Fruit fly (Drosophila melanogaster) whole organism, embryonic: ENCODE results near the gene Cyp9f2.
A peak's percentile ranks its signal among the peaks of the same experiment; 100 is the strongest.

ENCODE experiments used
- CG10543 ChIP-seq: fragments of 200-800 bp; sonication (Bioruptor generic); optimal IDR thresholded peaks from 3 replicates; lab custom pipeline; 2017; ENCODE audit warnings: missing biosample characterization, mild to moderate bottlenecking, missing genetic modification characterization, moderate library complexity
- CG11085 ChIP-seq: fragments of 200-800 bp; sonication (Bioruptor generic); IDR thresholded peaks from 2 replicates; pipeline ENCODE4 v1.3.6; 2022; ENCODE audit warnings: missing biosample characterization, missing genetic modification characterization
- CG11504 ChIP-seq: fragments of 200-800 bp; sonication (Bioruptor generic); optimal IDR thresholded peaks from 3 replicates; lab custom pipeline; 2019; ENCODE audit warnings: missing biosample characterization, mild to moderate bottlenecking, missing genetic modification characterization, moderate library complexity
- CG15073 ChIP-seq: fragments of 200-800 bp; sonication (Bioruptor generic); optimal IDR thresholded peaks from 2 replicates; lab custom pipeline; 2016; ENCODE audit warnings: missing biosample characterization, missing genetic modification characterization
- CG15696 ChIP-seq: fragments of 200-800 bp; sonication (Bioruptor generic); optimal IDR thresholded peaks from 2 replicates; lab custom pipeline; 2019; ENCODE audit warnings: missing biosample characterization, mild to moderate bottlenecking, missing genetic modification characterization, moderate library complexity
- CG17568 ChIP-seq: fragments of 200-800 bp; sonication (Bioruptor generic); optimal IDR thresholded peaks from 2 replicates; lab custom pipeline; 2018; ENCODE audit warnings: missing biosample characterization, mild to moderate bottlenecking, missing genetic modification characterization, moderate library complexity
- CG31388 ChIP-seq: fragments of 200-800 bp; sonication (Bioruptor generic); optimal IDR thresholded peaks from 2 replicates; lab custom pipeline; 2016; ENCODE audit warnings: missing biosample characterization, missing genetic modification characterization
- CG32772 ChIP-seq: fragments of 200-800 bp; sonication (Bioruptor generic); IDR thresholded peaks from 2 replicates; pipeline ENCODE4 v1.3.6; 2022; ENCODE audit warnings: missing biosample characterization, missing genetic modification characterization
- CG34376 ChIP-seq: fragments of 200-800 bp; sonication (Bioruptor generic); optimal IDR thresholded peaks from 2 replicates; lab custom pipeline; 2018; ENCODE audit warnings: missing biosample characterization, mild to moderate bottlenecking, missing genetic modification characterization
- CG42726 ChIP-seq: fragments of 200-800 bp; sonication (Bioruptor generic); IDR thresholded peaks from 2 replicates; pipeline ENCODE4 v1.3.6; 2022; ENCODE audit warnings: missing biosample characterization, missing genetic modification characterization; ENCODE audit not compliant: partially characterized antibody
- CG4360 ChIP-seq: fragments of 200-800 bp; sonication (Bioruptor generic); IDR thresholded peaks from 2 replicates; pipeline ENCODE4 v1.3.6; 2022; ENCODE audit warnings: missing biosample characterization, missing genetic modification characterization
- CG4730 ChIP-seq: fragments of 200-800 bp; sonication (Bioruptor generic); IDR thresholded peaks from 2 replicates; pipeline ENCODE4 v1.3.6; 2022; ENCODE audit warnings: missing biosample characterization, missing genetic modification characterization
- CG5953 ChIP-seq: fragments of 200-800 bp; sonication (Bioruptor generic); IDR thresholded peaks from 2 replicates; pipeline ENCODE4 v1.3.6; 2022; ENCODE audit warnings: missing biosample characterization, missing genetic modification characterization
- CG6813 ChIP-seq: fragments of 200-800 bp; sonication (Bioruptor generic); optimal IDR thresholded peaks from 2 replicates; lab custom pipeline; 2017; ENCODE audit warnings: missing biosample characterization, missing genetic modification characterization, mild to moderate bottlenecking, moderate library complexity, missing genetic modification reagents
- CG8089 ChIP-seq: fragments of 200-800 bp; sonication (Bioruptor generic); optimal IDR thresholded peaks from 3 replicates; lab custom pipeline; 2016; ENCODE audit warnings: missing biosample characterization, missing genetic modification characterization
- CG8765 ChIP-seq: fragments of 200-800 bp; sonication (Bioruptor generic); IDR thresholded peaks from 2 replicates; pipeline ENCODE4 v1.3.6; 2022; ENCODE audit warnings: missing biosample characterization, missing genetic modification characterization
- Camta ChIP-seq: fragments of 200-800 bp; sonication (Bioruptor generic); optimal IDR thresholded peaks from 2 replicates; lab custom pipeline; 2016; ENCODE audit warnings: missing biosample characterization, missing genetic modification characterization
- CoRest ChIP-seq: fragments of 200-800 bp; sonication (Bioruptor generic); optimal IDR thresholded peaks from 3 replicates; lab custom pipeline; 2018; ENCODE audit warnings: missing biosample characterization, mild to moderate bottlenecking, missing genetic modification characterization, moderate library complexity
- D ChIP-seq, 2 experiments: fragments of 200-800 bp in 1 of 2; fragments of >200 bp in 1 of 2; sonication (Bioruptor generic) in 1 of 2; optimal IDR thresholded peaks; 2 replicates in 1 of 2; 3 replicates in 1 of 2; lab custom pipeline; 2017; ENCODE audit warnings: mild to moderate bottlenecking in 1 of 2, missing biosample characterization in 1 of 2, missing genetic modification characterization in 1 of 2, missing genetic modification reagents in 1 of 2
- D19A ChIP-seq: fragments of 200-800 bp; optimal IDR thresholded peaks from 3 replicates; lab custom pipeline; 2019; ENCODE audit warnings: missing biosample characterization, mild to moderate bottlenecking, missing genetic modification characterization, moderate library complexity
- HmgZ ChIP-seq: fragments of 200-800 bp; sonication (Bioruptor generic); optimal IDR thresholded peaks from 2 replicates; lab custom pipeline; 2018; ENCODE audit warnings: missing biosample characterization, mild to moderate bottlenecking, missing genetic modification characterization
- Kr ChIP-seq: fragments of 200-800 bp; sonication (Bioruptor generic); optimal IDR thresholded peaks from 2 replicates; lab custom pipeline; 2017; ENCODE audit warnings: missing biosample characterization, mild to moderate bottlenecking, missing genetic modification characterization
- Mrtf ChIP-seq: fragments of 200-800 bp; sonication (Bioruptor generic); IDR thresholded peaks from 3 replicates; pipeline ENCODE4 v1.3.6; 2022; ENCODE audit warnings: missing biosample characterization, missing genetic modification characterization
- Trl ChIP-seq, 3 experiments: fragments of >200 bp in 2 of 3; fragments of 200-800 bp in 1 of 3; sonication (Bioruptor generic) in 1 of 3; optimal IDR thresholded peaks; 2 replicates in 1 of 3; 3 replicates in 2 of 3; lab custom pipeline; 2016 to 2017; ENCODE audit warnings: missing biosample characterization in 1 of 3, missing genetic modification characterization in 1 of 3
- Vsx1 ChIP-seq: fragments of 200-800 bp; sonication (Bioruptor generic); optimal IDR thresholded peaks from 2 replicates; lab custom pipeline; 2017; ENCODE audit warnings: missing biosample characterization, mild to moderate bottlenecking, missing genetic modification characterization, missing genetic modification reagents
- ap ChIP-seq: fragments of 200-800 bp; sonication (Bioruptor generic); IDR thresholded peaks from 2 replicates; pipeline ENCODE4 v1.3.6; 2022; ENCODE audit warnings: missing biosample characterization, missing genetic modification characterization
- cad ChIP-seq: fragments of >200 bp; optimal IDR thresholded peaks from 2 replicates; lab custom pipeline; 2017; ENCODE audit warnings: missing biosample characterization, missing genetic modification characterization
- chinmo ChIP-seq: fragments of 200-800 bp; sonication (Bioruptor generic); IDR thresholded peaks from 4 replicates; pipeline ENCODE4 v1.3.6; 2022; ENCODE audit warnings: missing biosample characterization, missing genetic modification characterization; ENCODE audit not compliant: partially characterized antibody
- ci ChIP-seq: fragments of 200-800 bp; sonication (Bioruptor generic); IDR thresholded peaks from 3 replicates; pipeline ENCODE4 v1.3.6; 2022; ENCODE audit warnings: missing biosample characterization, missing genetic modification characterization
- cwo ChIP-seq: fragments of 200-800 bp; sonication (Bioruptor generic); optimal IDR thresholded peaks from 3 replicates; lab custom pipeline; 2017; ENCODE audit warnings: missing biosample characterization, missing genetic modification characterization, mild to moderate bottlenecking, moderate library complexity, missing genetic modification reagents
- dmrt99B ChIP-seq: fragments of 200-800 bp; sonication (Bioruptor generic); optimal IDR thresholded peaks from 2 replicates; lab custom pipeline; 2018; ENCODE audit warnings: missing biosample characterization, mild to moderate bottlenecking, missing genetic modification characterization, moderate library complexity
- en ChIP-seq: fragments of 200-800 bp; sonication (Bioruptor generic); optimal IDR thresholded peaks from 2 replicates; lab custom pipeline; 2016; ENCODE audit warnings: missing biosample characterization, missing genetic modification characterization
- esg ChIP-seq: fragments of 200-800 bp; sonication (Bioruptor generic); conservative IDR thresholded peaks from 2 replicates; pipeline ENCODE4 v1.3.6; 2022; ENCODE audit warnings: missing biosample characterization, missing genetic modification characterization
- exex ChIP-seq: fragments of 200-800 bp; sonication (Bioruptor generic); optimal IDR thresholded peaks from 4 replicates; lab custom pipeline; 2018; ENCODE audit warnings: missing biosample characterization, mild to moderate bottlenecking, missing genetic modification characterization, moderate library complexity
- fu2 ChIP-seq: fragments of 200-800 bp; sonication (Bioruptor generic); optimal IDR thresholded peaks from 2 replicates; lab custom pipeline; 2016; ENCODE audit warnings: missing biosample characterization, missing genetic modification characterization
- gce ChIP-seq: fragments of 200-800 bp; sonication (Bioruptor generic); IDR thresholded peaks from 3 replicates; pipeline ENCODE4 v1.3.6; 2022; ENCODE audit warnings: missing biosample characterization, missing genetic modification characterization
- lbe ChIP-seq: fragments of 200-800 bp; sonication (Bioruptor generic); optimal IDR thresholded peaks from 2 replicates; lab custom pipeline; 2016; ENCODE audit warnings: missing biosample characterization, mild to moderate bottlenecking, missing genetic modification characterization
- lmd ChIP-seq: fragments of 200-800 bp; sonication (Bioruptor generic); IDR thresholded peaks from 2 replicates; pipeline ENCODE4 v1.3.6; 2022; ENCODE audit warnings: missing biosample characterization, missing genetic modification characterization
- mirr ChIP-seq: fragments of 200-800 bp; sonication (Bioruptor generic); optimal IDR thresholded peaks from 3 replicates; lab custom pipeline; 2018; ENCODE audit warnings: missing biosample characterization, mild to moderate bottlenecking, missing genetic modification characterization
- pho ChIP-seq: fragments of 200-800 bp; sonication (Bioruptor generic); optimal IDR thresholded peaks from 2 replicates; lab custom pipeline; 2016; ENCODE audit warnings: missing biosample characterization, missing genetic modification characterization
- salm ChIP-seq: fragments of 200-800 bp; sonication (Bioruptor generic); optimal IDR thresholded peaks from 2 replicates; lab custom pipeline; 2018; ENCODE audit warnings: missing biosample characterization, mild to moderate bottlenecking, missing genetic modification characterization
- sens ChIP-seq: fragments of 200-800 bp; sonication (Bioruptor generic); peaks from one replicate; lab custom pipeline; 2016; ENCODE audit warnings: missing biosample characterization, missing genetic modification characterization
- sens-2 ChIP-seq: fragments of 200-800 bp; sonication (Bioruptor generic); IDR thresholded peaks from 2 replicates; pipeline ENCODE4 v1.3.6; 2022; ENCODE audit warnings: missing biosample characterization, missing genetic modification characterization
- tap ChIP-seq: fragments of 200-800 bp; optimal IDR thresholded peaks from 3 replicates; lab custom pipeline; 2019; ENCODE audit warnings: missing biosample characterization, mild to moderate bottlenecking, missing genetic modification characterization, moderate library complexity

Cyp9f2 gene

DNA sequence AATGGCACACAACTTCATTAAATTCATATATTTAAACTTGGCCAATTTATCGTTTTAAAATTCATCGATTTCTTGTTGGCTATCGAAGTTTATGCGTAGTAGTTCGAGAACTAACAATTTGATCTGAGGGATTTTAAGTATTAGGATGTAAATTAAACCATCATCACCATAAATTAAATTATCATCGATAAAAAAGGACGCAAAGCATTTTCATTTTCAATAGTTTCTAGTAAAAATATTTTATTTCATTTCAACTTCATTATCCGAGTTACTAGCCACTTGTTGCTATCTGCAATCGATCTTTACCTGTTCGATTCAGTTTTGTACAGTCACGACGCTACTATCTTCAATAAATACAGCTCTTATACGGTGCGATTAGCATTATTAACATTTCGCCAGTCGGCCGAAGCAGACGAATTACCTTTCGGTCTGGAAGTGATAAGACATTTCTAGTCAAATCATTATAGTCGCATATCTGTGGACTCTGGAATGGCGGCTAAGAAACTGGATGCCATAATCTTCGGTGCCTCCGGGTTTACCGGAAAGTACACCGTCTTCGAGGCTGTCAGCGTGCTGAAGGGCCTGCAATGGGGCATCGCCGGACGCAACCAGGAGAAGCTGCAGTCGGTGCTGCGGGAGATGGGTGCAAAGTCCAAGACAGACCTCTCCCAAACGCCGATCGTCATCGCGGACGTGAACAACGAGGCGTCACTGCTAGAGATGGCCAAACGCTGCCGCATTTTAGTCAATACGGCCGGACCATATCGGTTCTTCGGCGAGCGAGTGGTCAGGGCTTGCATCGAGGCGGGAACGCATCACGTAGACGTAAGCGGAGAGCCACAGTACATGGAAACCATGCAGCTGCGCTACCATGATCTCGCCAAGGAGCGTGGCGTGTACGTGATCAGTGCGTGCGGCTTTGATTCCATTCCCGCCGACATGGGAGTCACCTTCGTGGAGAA, 688 bp upstream of the Cyp9f2 start, which contains the start of gene CG5167 (continued):
- peak; percentile 18 for TF ChIP-seq pho
- TF ChIP-seq CG15696 (tag; lab: Kevin White, UChicago): peak; percentile 39
- no peak for TF ChIP-seq Trl (optimal IDR thresholded peaks at IDR 0.05; lab: Kevin White, UChicago)
- no peak for TF ChIP-seq Trl (GFP tag; optimal IDR thresholded peaks at IDR 0.05; lab: Kevin White, UChicago)
- no peak for TF ChIP-seq fu2 (GFP tag; lab: Kevin White, UChicago)
- TF ChIP-seq CG8765 (GFP tag; lab: Robert Waterston, UW): 0 out of 2 replicates have a peak, but pooled peaks have one; percentile 5
- peak; percentile 43; the same call in 1 of the 3 replicates for TF ChIP-seq ci (GFP tag; lab: Robert Waterston, UW)

DNA sequence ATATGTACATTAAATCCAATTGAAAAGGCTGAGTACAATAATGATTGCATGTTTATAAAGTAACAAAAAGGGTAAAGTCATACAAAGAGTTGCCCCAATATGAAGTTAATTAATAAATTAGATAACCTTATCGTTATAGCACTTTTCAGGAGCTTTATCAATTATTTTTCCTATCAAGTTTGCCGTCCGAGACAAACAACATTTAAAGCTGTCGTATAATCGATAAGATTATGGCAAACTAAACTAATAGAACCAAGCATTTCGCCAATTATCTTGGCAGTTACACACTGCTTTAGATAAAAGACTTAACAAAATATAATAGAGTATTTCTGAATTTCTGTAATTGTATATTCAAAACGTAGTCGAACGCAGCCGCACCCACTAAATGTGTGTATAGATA, 694 bp downstream of the Cyp9f2 start:
- TF ChIP-seq CG34376 (GFP tag; lab: Kevin White, UChicago) (peak; percentile 54), D19A (tag; lab: Kevin White, UChicago) (peak; percentile 3), salm (tag; lab: Kevin White, UChicago) (peak; percentile 2), CG8089 (GFP tag; lab: Kevin White, UChicago) (no peak), CG11085 (GFP tag; lab: Robert Waterston, UW) (no peak), CG32772 (GFP tag; lab: Robert Waterston, UW) (no peak), Vsx1 (GFP tag; lab: Kevin White, UChicago) (peak; percentile 48), sens (peak; percentile 49), CG4730 (GFP tag; lab: Robert Waterston, UW) (no peak), lmd (GFP tag; lab: Robert Waterston, UW) (no peak), cad (GFP tag; lab: Kevin White, UChicago) (no peak), exex (tag; lab: Kevin White, UChicago) (peak; percentile 92), Camta (GFP tag; lab: Kevin White, UChicago) (no peak), mirr (GFP tag; lab: Kevin White, UChicago) (peak; percentile 91)

- TF ChIP-seq gce: peak; percentile 97
- TF ChIP-seq lbe (GFP tag; lab: Kevin White, UChicago): peak; percentile 97
- TF ChIP-seq Trl (optimal IDR thresholded peaks at IDR 0.05; lab: Kevin White, UChicago): no peak
- TF ChIP-seq Trl (GFP tag; optimal IDR thresholded peaks at IDR 0.05; lab: Kevin White, UChicago): peak; percentile 95
- peak; percentile 36 for TF ChIP-seq Kr (GFP tag; lab: Kevin White, UChicago)
- TF ChIP-seq HmgZ (tag; lab: Kevin White, UChicago): peak; percentile 98
- peak; percentile 99 for TF ChIP-seq tap (tag; lab: Kevin White, UChicago)
- peak; percentile 97 for TF ChIP-seq CG17568 (GFP tag; lab: Kevin White, UChicago)
- peak; percentile 97 for TF ChIP-seq CG31388 (GFP tag; lab: Kevin White, UChicago)
- peak; percentile 100 for TF ChIP-seq dmrt99B (tag; lab: Kevin White, UChicago)
- TF ChIP-seq en (GFP tag; lab: Kevin White, UChicago): peak; percentile 94
- TF ChIP-seq CG4360 (GFP tag; lab: Robert Waterston, UW): peak; percentile 82
- peak; percentile 99 for TF ChIP-seq CoRest (tag; lab: Kevin White, UChicago)
- TF ChIP-seq CG4730 (GFP tag; lab: Robert Waterston, UW): peak; percentile 86
- peak; percentile 97 for TF ChIP-seq CG11504 (tag; lab: Kevin White, UChicago)
- peak; percentile 97 for TF ChIP-seq ap
- no peak for TF ChIP-seq D (optimal IDR thresholded peaks at IDR 0.05; lab: Kevin White, UChicago)
- TF ChIP-seq D (GFP tag; optimal IDR thresholded peaks at IDR 0.05; lab: Kevin White, UChicago): peak; percentile 96
- peak; percentile 99 for TF ChIP-seq CG6813 (GFP tag; lab: Kevin White, UChicago)
- TF ChIP-seq CG42726 (GFP tag; lab: Robert Waterston, UW): no peak
- peak; percentile 93 for TF ChIP-seq esg (GFP tag; lab: Robert Waterston, UW)
- TF ChIP-seq CG5953 (GFP tag; lab: Robert Waterston, UW): peak; percentile 94
- peak; percentile 97 for TF ChIP-seq sens-2
- no peak for TF ChIP-seq chinmo (GFP tag; lab: Robert Waterston, UW)
- TF ChIP-seq CG10543 (GFP tag; lab: Kevin White, UChicago): peak; percentile 100
- peak; percentile 76 for TF ChIP-seq CG15073
- TF ChIP-seq Mrtf (GFP tag; lab: Robert Waterston, UW): peak; percentile 94
- peak; percentile 94 for TF ChIP-seq cwo
These were observed 2.9 kb downstream of the Cyp9f2 start for dm6 chr3R:12402935-12403334.
